Fruit fly (Drosophila melanogaster) whole organism, embryonic: ENCODE results near the gene hob.
A peak's percentile ranks its signal among the peaks of the same experiment; 100 is the strongest.

Experiments used
- Aef1 ChIP-seq: fragments of 200-800 bp; sonication (Bioruptor generic); IDR thresholded peaks from 3 replicates; pipeline ENCODE4 v1.3.6; 2022; ENCODE audit warnings: missing biosample characterization, missing genetic modification characterization
- B-H2 ChIP-seq: fragments of 200-800 bp; sonication (Bioruptor generic); optimal IDR thresholded peaks from 2 replicates; lab custom pipeline; 2018; ENCODE audit warnings: missing biosample characterization, mild to moderate bottlenecking, missing genetic modification characterization
- CG10543 ChIP-seq: fragments of 200-800 bp; sonication (Bioruptor generic); optimal IDR thresholded peaks from 3 replicates; lab custom pipeline; 2017; ENCODE audit warnings: missing biosample characterization, mild to moderate bottlenecking, missing genetic modification characterization, moderate library complexity
- CG11085 ChIP-seq: fragments of 200-800 bp; sonication (Bioruptor generic); IDR thresholded peaks from 2 replicates; pipeline ENCODE4 v1.3.6; 2022; ENCODE audit warnings: missing biosample characterization, missing genetic modification characterization
- CG13287 ChIP-seq: fragments of 200-800 bp; sonication (Bioruptor generic); IDR thresholded peaks from 2 replicates; pipeline ENCODE4 v1.3.6; 2022; ENCODE audit warnings: missing biosample characterization, missing genetic modification characterization; ENCODE audit not compliant: partially characterized antibody
- CG13296 ChIP-seq: fragments of 200-800 bp; sonication (Bioruptor generic); optimal IDR thresholded peaks from 3 replicates; lab custom pipeline; 2018; ENCODE audit warnings: missing biosample characterization, mild to moderate bottlenecking, missing genetic modification characterization
- CG14050 ChIP-seq: fragments of 200-800 bp; sonication (Bioruptor generic); IDR thresholded peaks from 3 replicates; pipeline ENCODE4 v1.3.6; 2022; ENCODE audit warnings: missing biosample characterization, missing genetic modification characterization
- CG14441 ChIP-seq: fragments of 200-800 bp; sonication (Bioruptor generic); IDR thresholded peaks from 2 replicates; pipeline ENCODE4 v1.3.6; 2022; ENCODE audit warnings: missing biosample characterization, missing genetic modification characterization
- CG17568 ChIP-seq: fragments of 200-800 bp; sonication (Bioruptor generic); optimal IDR thresholded peaks from 2 replicates; lab custom pipeline; 2018; ENCODE audit warnings: missing biosample characterization, mild to moderate bottlenecking, missing genetic modification characterization, moderate library complexity
- CG17612 ChIP-seq: fragments of 200-800 bp; sonication (Bioruptor generic); IDR thresholded peaks from 2 replicates; pipeline ENCODE4 v1.3.6; 2022; ENCODE audit warnings: missing biosample characterization, missing genetic modification characterization
- CG1792 ChIP-seq: fragments of 200-800 bp; sonication (Bioruptor generic); optimal IDR thresholded peaks from 2 replicates; lab custom pipeline; 2016; ENCODE audit warnings: missing biosample characterization, missing genetic modification characterization
- CG2120 ChIP-seq: fragments of 200-800 bp; sonication (Bioruptor generic); optimal IDR thresholded peaks from 3 replicates; lab custom pipeline; 2016; ENCODE audit warnings: missing biosample characterization, missing genetic modification characterization
- CG2199 ChIP-seq: fragments of 200-800 bp; sonication (Bioruptor generic); IDR thresholded peaks from 3 replicates; pipeline ENCODE4 v1.3.6; 2022; ENCODE audit warnings: missing biosample characterization, missing genetic modification characterization
- CG30403 ChIP-seq: fragments of 200-800 bp; sonication (Bioruptor generic); optimal IDR thresholded peaks from 3 replicates; lab custom pipeline; 2016; ENCODE audit warnings: missing biosample characterization, missing genetic modification characterization
- CG34376 ChIP-seq: fragments of 200-800 bp; sonication (Bioruptor generic); optimal IDR thresholded peaks from 2 replicates; lab custom pipeline; 2018; ENCODE audit warnings: missing biosample characterization, mild to moderate bottlenecking, missing genetic modification characterization
- CG9215 ChIP-seq: fragments of 200-800 bp; sonication (Bioruptor generic); IDR thresholded peaks from 2 replicates; pipeline ENCODE4 v1.3.6; 2022; ENCODE audit warnings: missing biosample characterization, missing genetic modification characterization
- ERR ChIP-seq: fragments of 200-800 bp; sonication (Bioruptor generic); optimal IDR thresholded peaks from 2 replicates; lab custom pipeline; 2016; ENCODE audit warnings: missing biosample characterization, missing genetic modification characterization
- Med ChIP-seq: fragments of 200-800 bp; sonication (Bioruptor generic); peaks from one replicate; lab custom pipeline; 2016; ENCODE audit warnings: missing biosample characterization, missing genetic modification characterization, mild to moderate bottlenecking, inconsistent platforms, moderate library complexity
- Myb ChIP-seq: fragments of 200-800 bp; sonication (Bioruptor generic); optimal IDR thresholded peaks from 2 replicates; lab custom pipeline; 2016; ENCODE audit warnings: missing biosample characterization, missing genetic modification characterization
- NK7.1 ChIP-seq: fragments of 200-800 bp; sonication (Bioruptor generic); optimal IDR thresholded peaks from 3 replicates; lab custom pipeline; 2016; ENCODE audit warnings: missing biosample characterization, missing genetic modification characterization
- Nf-YB ChIP-seq: fragments of 200-800 bp; sonication (Bioruptor generic); optimal IDR thresholded peaks from 3 replicates; lab custom pipeline; 2019; ENCODE audit warnings: missing biosample characterization, mild to moderate bottlenecking, missing genetic modification characterization, moderate library complexity
- Trl ChIP-seq, 3 experiments: fragments of >200 bp in 2 of 3; fragments of 200-800 bp in 1 of 3; sonication (Bioruptor generic) in 1 of 3; optimal IDR thresholded peaks; 2 replicates in 1 of 3; 3 replicates in 2 of 3; lab custom pipeline; 2016 to 2017; ENCODE audit warnings: missing biosample characterization in 1 of 3, missing genetic modification characterization in 1 of 3
- al ChIP-seq: fragments of 200-800 bp; sonication (Bioruptor generic); IDR thresholded peaks from 2 replicates; pipeline ENCODE4 v1.3.6; 2022; ENCODE audit warnings: missing biosample characterization, missing genetic modification characterization
- ara ChIP-seq: fragments of 200-800 bp; sonication (Bioruptor generic); IDR thresholded peaks from 2 replicates; pipeline ENCODE4 v1.3.6; 2022; ENCODE audit warnings: missing biosample characterization, missing genetic modification characterization
- cad ChIP-seq: fragments of >200 bp; optimal IDR thresholded peaks from 2 replicates; lab custom pipeline; 2017; ENCODE audit warnings: missing biosample characterization, missing genetic modification characterization
- chm ChIP-seq: fragments of 200-800 bp; sonication (Bioruptor generic); IDR thresholded peaks from 2 replicates; pipeline ENCODE4 v1.3.6; 2022; ENCODE audit warnings: missing biosample characterization, missing genetic modification characterization
- croc ChIP-seq: fragments of 200-800 bp; sonication (Bioruptor generic); conservative IDR thresholded peaks from 3 replicates; pipeline ENCODE4 v1.3.6; 2022; ENCODE audit warnings: missing biosample characterization, missing genetic modification characterization
- dm ChIP-seq: fragments of 200-800 bp; sonication (Bioruptor generic); optimal IDR thresholded peaks from 3 replicates; lab custom pipeline; 2016; ENCODE audit warnings: missing biosample characterization, missing genetic modification characterization
- ewg ChIP-seq: fragments of 200-800 bp; sonication (Bioruptor generic); optimal IDR thresholded peaks from 3 replicates; lab custom pipeline; 2017; ENCODE audit warnings: mild to moderate bottlenecking, missing biosample characterization, missing genetic modification reagents, missing genetic modification characterization
- fu2 ChIP-seq: fragments of 200-800 bp; sonication (Bioruptor generic); optimal IDR thresholded peaks from 2 replicates; lab custom pipeline; 2016; ENCODE audit warnings: missing biosample characterization, missing genetic modification characterization
- grau ChIP-seq: fragments of 200-800 bp; optimal IDR thresholded peaks from 3 replicates; lab custom pipeline; 2019; ENCODE audit warnings: missing biosample characterization, mild to moderate bottlenecking, missing genetic modification characterization, moderate library complexity
- mirr ChIP-seq: fragments of 200-800 bp; sonication (Bioruptor generic); optimal IDR thresholded peaks from 3 replicates; lab custom pipeline; 2018; ENCODE audit warnings: missing biosample characterization, mild to moderate bottlenecking, missing genetic modification characterization
- mld ChIP-seq: fragments of 200-800 bp; sonication (Bioruptor generic); IDR thresholded peaks from 3 replicates; pipeline ENCODE4 v1.3.6; 2022; ENCODE audit warnings: missing biosample characterization, missing genetic modification characterization; ENCODE audit not compliant: partially characterized antibody
- nom ChIP-seq: fragments of 200-800 bp; sonication (Bioruptor generic); optimal IDR thresholded peaks from 2 replicates; lab custom pipeline; 2017; ENCODE audit warnings: missing biosample characterization, missing genetic modification characterization, mild to moderate bottlenecking, moderate library complexity, missing genetic modification reagents
- pan ChIP-seq, 4 experiments: fragments of >200 bp in 3 of 4; fragments of 200-800 bp in 1 of 4; sonication (Bioruptor generic) in 1 of 4; optimal IDR thresholded peaks in 3 of 4; IDR thresholded peaks in 1 of 4; 2 replicates each; pipeline versions ENCODE4 v1.3.6 to Lab custom; 2017 to 2022; ENCODE audit warnings: missing biosample characterization in 2 of 4, missing genetic modification characterization in 2 of 4, mixed read lengths in 1 of 4
- schlank ChIP-seq: fragments of 200-800 bp; sonication (Bioruptor generic); optimal IDR thresholded peaks from 2 replicates; lab custom pipeline; 2018; ENCODE audit warnings: missing biosample characterization, mild to moderate bottlenecking, missing genetic modification characterization
- sob ChIP-seq: fragments of 200-800 bp; sonication (Bioruptor generic); IDR thresholded peaks from 2 replicates; pipeline ENCODE4 v1.3.6; 2022; ENCODE audit warnings: missing biosample characterization, missing genetic modification characterization
- sqz ChIP-seq: fragments of 200-800 bp; sonication (Bioruptor generic); optimal IDR thresholded peaks from 3 replicates; lab custom pipeline; 2018; ENCODE audit warnings: missing biosample characterization, mild to moderate bottlenecking, missing genetic modification characterization
- stwl ChIP-seq: fragments of 200-800 bp; sonication (Bioruptor generic); optimal IDR thresholded peaks from 3 replicates; lab custom pipeline; 2018; ENCODE audit warnings: missing biosample characterization, mild to moderate bottlenecking, missing genetic modification characterization, moderate library complexity
- sug ChIP-seq: fragments of 200-800 bp; optimal IDR thresholded peaks from 2 replicates; lab custom pipeline; 2019; ENCODE audit warnings: missing biosample characterization, mild to moderate bottlenecking, missing genetic modification characterization, moderate library complexity
- tx ChIP-seq: fragments of 200-800 bp; sonication (Bioruptor generic); optimal IDR thresholded peaks from 2 replicates; lab custom pipeline; 2016; ENCODE audit warnings: missing biosample characterization, missing genetic modification characterization

The hob gene

dm6 chr3L:3239033-3239752 is 20.5 kb upstream of the hob start, which contains the start of gene CG17746 (continued):
- no peak for TF ChIP-seq schlank (tag; lab: Kevin White, UChicago)
- TF ChIP-seq tx (GFP tag; lab: Kevin White, UChicago), result peak; percentile 48
- TF ChIP-seq CG17568, result no peak
- peak; percentile 60 for TF ChIP-seq CG30403 (GFP tag; lab: Kevin White, UChicago)
- peak; percentile 72 for TF ChIP-seq CG13287
- TF ChIP-seq Myb (GFP tag; lab: Kevin White, UChicago), result peak; percentile 79
- TF ChIP-seq nom, result peak; percentile 57
- no peak for TF ChIP-seq NK7.1 (GFP tag; lab: Kevin White, UChicago)
- TF ChIP-seq Trl (optimal IDR thresholded peaks at IDR 0.05; lab: Kevin White, UChicago), result peak in 1 of 2 experiments; percentile 10
- TF ChIP-seq Trl (GFP tag; optimal IDR thresholded peaks at IDR 0.05; lab: Kevin White, UChicago), result peak; percentile 38
- peak; percentile 76 for TF ChIP-seq CG2120 (GFP tag; lab: Kevin White, UChicago)
- TF ChIP-seq stwl, result peak; percentile 100
- TF ChIP-seq CG14050 (GFP tag; lab: Robert Waterston, UW), result no peak

- TF ChIP-seq fu2 (GFP tag; lab: Kevin White, UChicago), result no peak
- no peak for TF ChIP-seq dm (GFP tag; lab: Kevin White, UChicago)
- peak; percentile 4 for TF ChIP-seq grau (tag; lab: Kevin White, UChicago)
- TF ChIP-seq mirr (GFP tag; lab: Kevin White, UChicago), result no peak
- TF ChIP-seq sug (tag; lab: Kevin White, UChicago), result peak; percentile 91
- no peak for TF ChIP-seq CG14441 (GFP tag; lab: Robert Waterston, UW)
- peak; percentile 8 for TF ChIP-seq CG10543 (GFP tag; lab: Kevin White, UChicago)
- TF ChIP-seq CG17612 (GFP tag; lab: Robert Waterston, UW), result no peak
- TF ChIP-seq ewg (GFP tag; lab: Kevin White, UChicago), result no peak
- TF ChIP-seq pan (optimal IDR thresholded peaks at IDR 0.05; lab: Kevin White, UChicago), result no peak
- TF ChIP-seq pan (GFP tag; optimal IDR thresholded peaks at IDR 0.05 in 1 of 2, IDR thresholded peaks at IDR 0.05 in 1 of 2), result no peak
- TF ChIP-seq CG1792 (GFP tag; lab: Kevin White, UChicago), result no peak
- no peak for TF ChIP-seq al (GFP tag; lab: Robert Waterston, UW)
- peak; percentile 31 for TF ChIP-seq B-H2 (GFP tag; lab: Kevin White, UChicago)
- no peak for TF ChIP-seq chm (GFP tag; lab: Robert Waterston, UW)
- no peak for TF ChIP-seq ara (GFP tag; lab: Robert Waterston, UW)
- no peak for TF ChIP-seq Aef1 (GFP tag; lab: Robert Waterston, UW)
- no peak for TF ChIP-seq CG9215 (GFP tag; lab: Robert Waterston, UW)
- TF ChIP-seq sob (GFP tag; lab: Robert Waterston, UW), result peak; percentile 25; the same call in 1 of the 2 replicates
- no peak for TF ChIP-seq mld (GFP tag; lab: Robert Waterston, UW)
- peak; percentile 20 for TF ChIP-seq Med
- TF ChIP-seq cad (GFP tag; lab: Kevin White, UChicago), result no peak
- TF ChIP-seq CG2199 (GFP tag; lab: Robert Waterston, UW), result peak; percentile 64; the same call in 1 of the 3 replicates
- no peak for TF ChIP-seq CG11085 (GFP tag; lab: Robert Waterston, UW)
- peak; percentile 6 for TF ChIP-seq CG34376 (GFP tag; lab: Kevin White, UChicago)
- TF ChIP-seq Nf-YB (GFP tag; lab: Kevin White, UChicago), result no peak
- TF ChIP-seq ERR (GFP tag; lab: Kevin White, UChicago), result no peak
- no peak for TF ChIP-seq croc
- peak; percentile 16 for TF ChIP-seq CG13296 (GFP tag; lab: Kevin White, UChicago)
- TF ChIP-seq sqz (GFP tag; lab: Kevin White, UChicago), result no peak
Measured at dm6 chr3L:3236319-3236718, 17.6 kb upstream of the hob start.
